Worm (Caenorhabditis elegans) whole organism, L1 larva: ENCODE results near the gene nadk-2.
A peak's percentile ranks its signal among the peaks of the same experiment; 100 is the strongest.

ENCODE experiments used
- C16A3.4 ChIP-seq: fragments of 150-350 bp; optimal IDR thresholded peaks from 2 replicates; lab custom pipeline; 2014; ENCODE audit warnings: missing biosample characterization, missing genetic modification characterization
- F16B12.6 ChIP-seq: fragments of 150-350 bp; optimal IDR thresholded peaks from 2 replicates; lab custom pipeline; 2014; ENCODE audit warnings: missing biosample characterization, missing genetic modification characterization
- alr-1 ChIP-seq: fragments of 200-800 bp; sonication (Bioruptor generic); optimal IDR thresholded peaks from 2 replicates; lab custom pipeline; 2018; ENCODE audit warnings: borderline replicate concordance, mild to moderate bottlenecking, missing genetic modification characterization, missing compliant biosample characterization
- aly-2 ChIP-seq: fragments of 150-350 bp; optimal IDR thresholded peaks from 2 replicates; lab custom pipeline; 2014; ENCODE audit warnings: missing biosample characterization, missing genetic modification characterization
- ama-1 ChIP-seq: fragments of 150-350 bp; optimal IDR thresholded peaks from 2 replicates; lab custom pipeline; 2014
- blmp-1 ChIP-seq: fragments of 150-350 bp; optimal IDR thresholded peaks from 2 replicates; lab custom pipeline; 2014; ENCODE audit warnings: missing biosample characterization, missing genetic modification characterization
- ceh-63 ChIP-seq: fragments of 200-800 bp; sonication (Bioruptor generic); optimal IDR thresholded peaks from 2 replicates; lab custom pipeline; 2018; ENCODE audit warnings: mild to moderate bottlenecking, missing genetic modification characterization, missing compliant biosample characterization
- ceh-8 ChIP-seq: fragments of 200-800 bp; sonication (Bioruptor generic); optimal IDR thresholded peaks from 2 replicates; lab custom pipeline; 2018; ENCODE audit warnings: mild to moderate bottlenecking, missing genetic modification characterization, moderate library complexity, missing compliant biosample characterization
- ceh-82 ChIP-seq, 3 experiments: fragments of 150-350 bp in 1 of 3; sonication (generic microtip) in 2 of 3; optimal IDR thresholded peaks; 2 replicates each; lab custom pipeline; 2014 to 2017; ENCODE audit warnings: missing biosample characterization in 3 of 3, missing genetic modification characterization in 3 of 3
- ceh-88 ChIP-seq: fragments of 200-800 bp; sonication (Bioruptor generic); IDR thresholded peaks from 2 replicates; pipeline ENCODE4 v1.3.6; 2022; ENCODE audit warnings: missing genetic modification characterization, missing compliant biosample characterization
- ceh-90 ChIP-seq: sonication (generic microtip); optimal IDR thresholded peaks from 2 replicates; lab custom pipeline; 2016; ENCODE audit warnings: missing genetic modification characterization, missing compliant biosample characterization
- ces-1 ChIP-seq: fragments of 150-350 bp; optimal IDR thresholded peaks from 2 replicates; lab custom pipeline; 2014; ENCODE audit warnings: missing biosample characterization, missing genetic modification reagents, missing genetic modification characterization
- dpl-1 ChIP-seq, 3 experiments: fragments of 150-350 bp in 2 of 3; sonication (generic microtip) in 1 of 3; optimal IDR thresholded peaks; 2 replicates each; lab custom pipeline; 2014 to 2017; ENCODE audit warnings: missing biosample characterization in 3 of 3, missing genetic modification characterization in 3 of 3, missing genetic modification reagents in 3 of 3
- efl-3 ChIP-seq: fragments of 200-800 bp; sonication (Bioruptor generic); optimal IDR thresholded peaks from 2 replicates; lab custom pipeline; 2018; ENCODE audit warnings: mild to moderate bottlenecking, missing genetic modification characterization, missing compliant biosample characterization
- egl-13 ChIP-seq: sonication (generic microtip); optimal IDR thresholded peaks from 2 replicates; lab custom pipeline; 2016; ENCODE audit warnings: missing genotype, missing genetic modification reagents, missing genetic modification characterization, missing compliant biosample characterization
- elt-3 ChIP-seq, 6 experiments: fragments of 150-350 bp in 1 of 6; sonication (generic microtip); optimal IDR thresholded peaks; 2 replicates each; lab custom pipeline; 2017 to 2018; ENCODE audit warnings: missing biosample characterization in 6 of 6, missing genetic modification characterization in 6 of 6, inconsistent platforms in 1 of 6
- ets-5 ChIP-seq: fragments of 200-800 bp; sonication (Bioruptor generic); IDR thresholded peaks from 2 replicates; pipeline ENCODE4 v1.3.6; 2022; ENCODE audit warnings: missing genetic modification characterization, missing compliant biosample characterization
- fkh-10 ChIP-seq: sonication (generic microtip); optimal IDR thresholded peaks from 2 replicates; lab custom pipeline; 2017; ENCODE audit warnings: missing biosample characterization, missing genetic modification reagents, missing genetic modification characterization
- fkh-4 ChIP-seq: sonication (generic microtip); optimal IDR thresholded peaks from 2 replicates; lab custom pipeline; 2016; ENCODE audit warnings: missing compliant biosample characterization, missing genetic modification characterization, borderline replicate concordance
- fkh-8 ChIP-seq: sonication (generic microtip); optimal IDR thresholded peaks from 2 replicates; lab custom pipeline; 2016; ENCODE audit warnings: mild to moderate bottlenecking, missing genetic modification characterization, missing compliant biosample characterization
- grh-1 ChIP-seq: fragments of 200-800 bp; sonication (Bioruptor generic); IDR thresholded peaks from 2 replicates; pipeline ENCODE4 v1.3.6; 2022; ENCODE audit warnings: missing genetic modification reagents, missing genetic modification characterization, missing compliant biosample characterization
- hlh-4 ChIP-seq: sonication (generic microtip); optimal IDR thresholded peaks from 2 replicates; lab custom pipeline; 2016; ENCODE audit warnings: mild to moderate bottlenecking, missing genetic modification characterization, missing compliant biosample characterization
- hpl-2 ChIP-seq: fragments of 150-350 bp; optimal IDR thresholded peaks from 2 replicates; lab custom pipeline; 2014; ENCODE audit warnings: missing biosample characterization, missing genetic modification reagents, missing genetic modification characterization
- isw-1 ChIP-seq: fragments of 200-800 bp; sonication (Bioruptor generic); IDR thresholded peaks from 2 replicates; pipeline ENCODE4 v1.3.6; 2022; ENCODE audit warnings: missing genetic modification characterization, missing compliant biosample characterization
- lin-13 ChIP-seq: fragments of 150-350 bp; optimal IDR thresholded peaks from 2 replicates; lab custom pipeline; 2014; ENCODE audit warnings: missing biosample characterization, missing genetic modification reagents, missing genetic modification characterization
- lin-15B ChIP-seq: fragments of 150-350 bp; sonication (generic microtip); optimal IDR thresholded peaks from 3 replicates; lab custom pipeline; 2014; ENCODE audit warnings: missing biosample characterization, missing genetic modification characterization
- lin-35 ChIP-seq, 2 experiments: fragments of 150-350 bp; optimal IDR thresholded peaks; 2 replicates each; lab custom pipeline; 2014; ENCODE audit warnings: missing biosample characterization in 2 of 2, missing genetic modification characterization in 2 of 2, missing genetic modification reagents in 2 of 2
- lin-39 ChIP-seq: fragments of 150-350 bp; optimal IDR thresholded peaks from 2 replicates; lab custom pipeline; 2014; ENCODE audit warnings: missing biosample characterization, missing genetic modification reagents, missing genetic modification characterization
- lir-3 ChIP-seq: sonication (generic microtip); optimal IDR thresholded peaks from 2 replicates; lab custom pipeline; 2016; ENCODE audit warnings: mild to moderate bottlenecking, missing genetic modification characterization, moderate library complexity, missing compliant biosample characterization; ENCODE audit not compliant: poor library complexity
- mdl-1 ChIP-seq, 2 experiments: fragments of 150-350 bp; optimal IDR thresholded peaks; 2 replicates each; lab custom pipeline; 2014 to 2017; ENCODE audit warnings: missing biosample characterization in 2 of 2, missing genetic modification characterization in 2 of 2, inconsistent platforms in 1 of 2
- mef-2 ChIP-seq: fragments of 150-350 bp; optimal IDR thresholded peaks from 2 replicates; lab custom pipeline; 2014; ENCODE audit warnings: missing biosample characterization, missing genetic modification characterization
- nhr-12 ChIP-seq: sonication (generic microtip); optimal IDR thresholded peaks from 2 replicates; lab custom pipeline; 2017; ENCODE audit warnings: missing biosample characterization, missing genetic modification characterization
- nhr-19 ChIP-seq: fragments of 200-800 bp; sonication (Bioruptor generic); conservative IDR thresholded peaks from 2 replicates; pipeline ENCODE4 v1.3.6; 2022; ENCODE audit warnings: missing genetic modification characterization, missing compliant biosample characterization
- nhr-237 ChIP-seq: fragments of 150-350 bp; optimal IDR thresholded peaks from 2 replicates; lab custom pipeline; 2014; ENCODE audit warnings: missing biosample characterization, missing genetic modification characterization
- nhr-28 ChIP-seq: fragments of 150-350 bp; optimal IDR thresholded peaks from 2 replicates; lab custom pipeline; 2014; ENCODE audit warnings: missing biosample characterization, missing genetic modification characterization
- nhr-47 ChIP-seq: sonication (generic microtip); optimal IDR thresholded peaks from 2 replicates; lab custom pipeline; 2016; ENCODE audit warnings: mild to moderate bottlenecking, missing genetic modification characterization, moderate library complexity, missing compliant biosample characterization
- nhr-71 ChIP-seq: sonication (generic microtip); optimal IDR thresholded peaks from 2 replicates; lab custom pipeline; 2016; ENCODE audit warnings: mild to moderate bottlenecking, missing genetic modification characterization, moderate library complexity, missing compliant biosample characterization
- nhr-76 ChIP-seq: sonication (generic microtip); optimal IDR thresholded peaks from 2 replicates; lab custom pipeline; 2017; ENCODE audit warnings: missing biosample characterization, missing genetic modification characterization
- nhr-84 ChIP-seq: sonication (generic microtip); optimal IDR thresholded peaks from 2 replicates; lab custom pipeline; 2017; ENCODE audit warnings: missing biosample characterization, missing genetic modification characterization
- nhr-85 ChIP-seq: sonication (generic microtip); peaks from one replicate; lab custom pipeline; 2016; ENCODE audit warnings: missing genetic modification characterization, inconsistent platforms, missing compliant biosample characterization
- nhr-90 ChIP-seq: sonication (generic microtip); optimal IDR thresholded peaks from 2 replicates; lab custom pipeline; 2016; ENCODE audit warnings: mild to moderate bottlenecking, missing genetic modification characterization, missing compliant biosample characterization; ENCODE audit not compliant: poor library complexity
- pax-3 ChIP-seq: fragments of 200-800 bp; sonication (Bioruptor generic); optimal IDR thresholded peaks from 2 replicates; lab custom pipeline; 2018; ENCODE audit warnings: mild to moderate bottlenecking, missing genetic modification characterization, moderate library complexity, missing compliant biosample characterization
- skn-1 ChIP-seq: fragments of 150-350 bp; optimal IDR thresholded peaks from 2 replicates; lab custom pipeline; 2014; ENCODE audit warnings: missing biosample characterization, missing genetic modification characterization
- snpc-4 ChIP-seq: fragments of 150-350 bp; optimal IDR thresholded peaks from 2 replicates; lab custom pipeline; 2014; ENCODE audit warnings: missing biosample characterization, missing genetic modification characterization
- snu-23 ChIP-seq: sonication (generic microtip); optimal IDR thresholded peaks from 2 replicates; lab custom pipeline; 2016; ENCODE audit warnings: missing genetic modification characterization, missing compliant biosample characterization
- sox-4 ChIP-seq: sonication (generic microtip); optimal IDR thresholded peaks from 2 replicates; lab custom pipeline; 2016; ENCODE audit warnings: missing genetic modification characterization, missing compliant biosample characterization
- sup-37 ChIP-seq: fragments of 200-800 bp; sonication (Bioruptor generic); optimal IDR thresholded peaks from 2 replicates; lab custom pipeline; 2018; ENCODE audit warnings: mild to moderate bottlenecking, missing genetic modification characterization, missing compliant biosample characterization
- tbx-2 ChIP-seq: sonication (generic microtip); optimal IDR thresholded peaks from 2 replicates; lab custom pipeline; 2016; ENCODE audit warnings: missing genetic modification characterization, missing compliant biosample characterization
- tlp-1 ChIP-seq: fragments of 150-350 bp; optimal IDR thresholded peaks from 2 replicates; lab custom pipeline; 2014; ENCODE audit warnings: missing biosample characterization, missing genetic modification characterization
- unc-130 ChIP-seq: fragments of 150-350 bp; optimal IDR thresholded peaks from 2 replicates; lab custom pipeline; 2017; ENCODE audit warnings: missing biosample characterization, missing genetic modification characterization, inconsistent platforms
- unc-62 ChIP-seq: fragments of 150-350 bp; optimal IDR thresholded peaks from 2 replicates; lab custom pipeline; 2014; ENCODE audit warnings: missing biosample characterization, missing genetic modification reagents, missing genetic modification characterization
- unc-86 ChIP-seq: sonication (generic microtip); optimal IDR thresholded peaks from 2 replicates; lab custom pipeline; 2016; ENCODE audit warnings: missing genetic modification characterization, missing compliant biosample characterization
- ztf-11 ChIP-seq, 2 experiments: sonication (generic microtip); optimal IDR thresholded peaks; 2 replicates each; lab custom pipeline; 2016 to 2017; ENCODE audit warnings: missing genetic modification characterization in 2 of 2, missing biosample characterization in 1 of 2, missing compliant biosample characterization in 1 of 2

The nadk-2 gene

DNA sequence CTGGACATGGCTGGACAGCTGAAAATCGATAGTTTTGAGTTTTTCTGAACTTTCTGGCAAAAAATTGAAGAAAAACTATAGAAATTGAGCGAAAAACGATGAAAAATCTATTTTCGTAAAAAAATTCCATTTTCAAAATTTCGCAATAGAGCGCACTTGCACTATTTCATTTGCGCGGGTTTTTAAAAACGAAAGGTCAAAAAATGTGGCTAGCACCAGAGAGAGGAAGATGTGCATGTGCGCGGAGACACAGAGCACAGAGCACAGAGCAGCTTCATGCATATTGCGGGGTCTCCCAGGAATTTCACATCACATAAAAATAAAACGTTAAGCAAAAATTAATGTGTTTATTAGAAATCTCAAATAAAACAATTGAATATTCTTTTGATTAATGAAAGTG lies 58.5 kb downstream of the nadk-2 start, which contains the start of gene Y17G7B.18:
TSS of gene Y17G7B.18 (minus strand) at position 18 of the 400 bp plus-strand sequence.
- TF ChIP-seq nhr-71 (tag; lab: Kevin White, UChicago) (peak; percentile 82), snu-23 (GFP tag; lab: Kevin White, UChicago) (peak; percentile 80), hlh-4 (no peak), tlp-1 (tag; lab: Kevin White, UChicago) (no peak), nhr-19 (GFP tag; lab: Robert Waterston, UW) (peak; percentile 62), alr-1 (tag; lab: Kevin White, UChicago) (no peak), fkh-10 (GFP tag; lab: Kevin White, UChicago) (peak; percentile 50), nhr-28 (tag; lab: Kevin White, UChicago) (no peak), ceh-88 (GFP tag; lab: Robert Waterston, UW) (peak; percentile 42; the same call in 1 of the 2 replicates), lin-35 (GFP tag; optimal IDR thresholded peaks at IDR 0.05; lab: Kevin White, UChicago) (peak; percentile 96 to 98), F16B12.6 (tag; lab: Kevin White, UChicago) (peak; percentile 59), mef-2 (peak; percentile 62), nhr-85 (no peak), nhr-84 (no peak), ztf-11 (tag; optimal IDR thresholded peaks at IDR 0.05; lab: Kevin White, UChicago) (peak in 1 of 2 experiments; percentile 33), nhr-90 (peak; percentile 46), blmp-1 (tag; lab: Kevin White, UChicago) (peak; percentile 51), mdl-1 (tag; optimal IDR thresholded peaks at IDR 0.05; lab: Kevin White, UChicago) (peak in 1 of 2 experiments; percentile 29), ama-1 (lab: Kevin White, UChicago) (no peak), lin-15B (tag; lab: Kevin White, UChicago) (peak; percentile 56), snpc-4 (peak; percentile 65), nhr-76 (tag; lab: Kevin White, UChicago) (no peak), grh-1 (no peak), isw-1 (peak; percentile 51), unc-130 (tag; lab: Kevin White, UChicago) (no peak), fkh-8 (peak; percentile 85), nhr-47 (tag; lab: Kevin White, UChicago) (peak; percentile 84), unc-86 (tag; lab: Kevin White, UChicago) (peak; percentile 83), lir-3 (tag; lab: Kevin White, UChicago) (no peak), sup-37 (GFP tag; lab: Kevin White, UChicago) (no peak), efl-3 (GFP tag; lab: Kevin White, UChicago) (no peak), ceh-90 (tag; lab: Kevin White, UChicago) (no peak), lin-39 (tag; lab: Kevin White, UChicago) (peak; percentile 61), ceh-63 (GFP tag; lab: Kevin White, UChicago) (no peak), ceh-82 (tag; optimal IDR thresholded peaks at IDR 0.05; lab: Kevin White, UChicago) (peak; percentile 65 to 90 (median 68)), hpl-2 (no peak), sox-4 (tag; lab: Kevin White, UChicago) (peak; percentile 29), unc-62 (GFP tag; lab: Kevin White, UChicago) (no peak), tbx-2 (tag; lab: Kevin White, UChicago) (peak; percentile 64), skn-1 (tag; lab: Kevin White, UChicago) (peak; percentile 45), elt-3 (tag; optimal IDR thresholded peaks at IDR 0.05; lab: Kevin White, UChicago) (peak in 1 of 6 experiments; percentile 56), dpl-1 (GFP tag; optimal IDR thresholded peaks at IDR 0.05; lab: Kevin White, UChicago) (peak; percentile 96 to 98 (median 97)), nhr-12 (tag; lab: Kevin White, UChicago) (no peak), aly-2 (tag; lab: Kevin White, UChicago) (peak; percentile 79), ceh-8 (GFP tag; lab: Kevin White, UChicago) (no peak), egl-13 (tag; lab: Kevin White, UChicago) (peak; percentile 66), lin-13 (GFP tag; lab: Kevin White, UChicago) (peak; percentile 54), ets-5 (no peak), pax-3 (tag; lab: Kevin White, UChicago) (peak; percentile 34), nhr-237 (tag; lab: Kevin White, UChicago) (peak; percentile 19), fkh-4 (tag; lab: Kevin White, UChicago) (no peak), ces-1 (GFP tag; lab: Kevin White, UChicago) (no peak), C16A3.4 (peak; percentile 67)
